Worm (Caenorhabditis elegans) whole organism, mixed stage, embryonic: ENCODE data around the gene cutl-19.

Experiments
- bed-3 ChIP-seq: fragments of 200-800 bp; sonication (Bioruptor generic); optimal IDR thresholded peaks from 3 replicates; lab custom pipeline; 2018; ENCODE audit warnings: mild to moderate bottlenecking, missing genetic modification characterization, moderate library complexity, missing compliant biosample characterization
- elt-3 ChIP-seq: fragments of 150-350 bp; optimal IDR thresholded peaks from 2 replicates; lab custom pipeline; 2014; ENCODE audit warnings: missing biosample characterization, missing genetic modification characterization
- lin-13 ChIP-seq: fragments of 150-350 bp; optimal IDR thresholded peaks from 2 replicates; lab custom pipeline; 2014; ENCODE audit warnings: missing biosample characterization, missing genetic modification characterization
- mep-1 ChIP-seq: fragments of 150-350 bp; optimal IDR thresholded peaks from 2 replicates; lab custom pipeline; 2017; ENCODE audit warnings: missing biosample characterization, missing genetic modification reagents, missing genetic modification characterization, inconsistent platforms
- tbx-8 ChIP-seq: fragments of 200-800 bp; sonication (Bioruptor generic); optimal IDR thresholded peaks from 2 replicates; lab custom pipeline; 2018; ENCODE audit warnings: mild to moderate bottlenecking, missing genetic modification characterization, moderate library complexity, missing compliant biosample characterization
- unc-62 ChIP-seq: fragments of 150-350 bp; optimal IDR thresholded peaks from 2 replicates; lab custom pipeline; 2014; ENCODE audit warnings: missing biosample characterization, missing genetic modification reagents, missing genetic modification characterization

- TF ChIP-seq unc-62 (GFP tag; lab: Kevin White, UChicago) (no peak), elt-3 (tag; lab: Kevin White, UChicago) (no peak), lin-13 (no peak), mep-1 (tag; lab: Kevin White, UChicago) (no peak), bed-3 (GFP tag; lab: Kevin White, UChicago) (no peak), tbx-8 (GFP tag; lab: Kevin White, UChicago) (no peak)
Measured at ce11 chrIII:5233140-5233539, 15.7 kb upstream of the cutl-19 start.
